Worm (Caenorhabditis elegans): ENCODE results near the gene F54C9.3.

- TF ChIP-seq him-1 (tag; optimal IDR thresholded peaks at IDR 0.05) (no peak), W03F9.2 (tag; optimal IDR thresholded peaks at IDR 0.05) (no peak), dao-5 (tag; optimal IDR thresholded peaks at IDR 0.05) (no peak)
Measured at ce11 chrII:8570977-8571376, 4.3 kb upstream of the F54C9.3 start, which contains the start of gene bcs-1.

Measured in whole organism, L4/young adult.